Fruit fly (Drosophila melanogaster) whole organism, prepupa: ENCODE results near the gene CG3123.
A peak's percentile ranks its signal among the peaks of the same experiment; 100 is the strongest.

Source experiments
- CG3919 ChIP-seq: fragments of 200-800 bp; sonication (Bioruptor generic); optimal IDR thresholded peaks from 3 replicates; lab custom pipeline; 2016; ENCODE audit warnings: missing biosample characterization, missing genetic modification characterization
- CG6163 ChIP-seq: fragments of 200-800 bp; sonication (Bioruptor generic); IDR thresholded peaks from 3 replicates; pipeline ENCODE4 v1.3.6; 2022; ENCODE audit warnings: missing biosample characterization, missing genetic modification characterization
- CG6792 ChIP-seq: fragments of 200-800 bp; sonication (Bioruptor generic); optimal IDR thresholded peaks from 3 replicates; lab custom pipeline; 2016; ENCODE audit warnings: missing biosample characterization, missing genetic modification characterization
- CG6808 ChIP-seq: fragments of 200-800 bp; sonication (Bioruptor generic); optimal IDR thresholded peaks from 3 replicates; lab custom pipeline; 2017; ENCODE audit warnings: missing biosample characterization, missing genetic modification characterization, mild to moderate bottlenecking, moderate library complexity, missing genetic modification reagents
- Eip93F ChIP-seq: fragments of 200-800 bp; sonication (Bioruptor generic); optimal IDR thresholded peaks from 2 replicates; lab custom pipeline; 2016; ENCODE audit warnings: missing biosample characterization, mild to moderate bottlenecking, missing genetic modification characterization
- Gug ChIP-seq: fragments of 200-800 bp; sonication (Bioruptor generic); IDR thresholded peaks from 2 replicates; pipeline ENCODE4 v1.3.6; 2022; ENCODE audit warnings: missing biosample characterization, missing genetic modification characterization
- Smox ChIP-seq: fragments of 200-800 bp; sonication (Bioruptor generic); optimal IDR thresholded peaks from 3 replicates; lab custom pipeline; 2016; ENCODE audit warnings: missing biosample characterization, missing genetic modification characterization
- acj6 ChIP-seq: fragments of 200-800 bp; sonication (Bioruptor generic); optimal IDR thresholded peaks from 3 replicates; lab custom pipeline; 2016; ENCODE audit warnings: missing biosample characterization, missing genetic modification characterization
- ss ChIP-seq, 2 experiments: fragments of 200-800 bp; sonication (Bioruptor generic); optimal IDR thresholded peaks; 2 replicates in 1 of 2; 3 replicates in 1 of 2; lab custom pipeline; 2017 to 2018; ENCODE audit warnings: mild to moderate bottlenecking in 2 of 2, missing biosample characterization in 2 of 2, missing genetic modification characterization in 2 of 2, moderate library complexity in 1 of 2
- svp ChIP-seq: fragments of 200-800 bp; sonication (Bioruptor generic); peaks from one replicate; lab custom pipeline; 2016; ENCODE audit warnings: missing biosample characterization, missing genetic modification characterization

DNA sequence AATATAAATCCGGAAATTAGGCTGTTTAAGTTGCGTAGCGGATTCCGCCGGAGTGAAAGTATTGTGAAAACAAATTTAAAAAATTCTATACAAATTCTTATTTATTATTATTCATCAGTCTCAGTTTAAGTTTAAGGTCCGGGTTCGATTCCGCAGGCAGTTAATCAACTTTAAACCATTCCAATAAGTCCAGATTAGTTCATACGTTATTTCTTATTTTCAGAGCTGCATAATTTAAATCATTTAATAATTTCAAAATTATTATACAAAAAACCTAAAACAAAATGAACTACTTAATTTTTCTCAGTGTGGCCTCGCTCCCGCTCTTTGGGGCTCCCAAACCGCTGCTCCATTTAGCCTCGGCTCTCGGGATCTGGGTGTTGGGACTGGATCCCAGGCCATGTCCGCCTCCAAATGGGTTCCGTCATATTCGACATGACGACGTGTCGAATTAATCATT lies 5.1 kb upstream of the CG3123 start:
- TF ChIP-seq CG6808 (GFP tag; lab: Kevin White, UChicago) (peak; percentile 97), acj6 (GFP tag; lab: Kevin White, UChicago) (peak; percentile 95), CG3919 (peak; percentile 94), Eip93F (GFP tag; lab: Kevin White, UChicago) (peak; percentile 84), CG6792 (peak; percentile 93), ss (GFP tag; optimal IDR thresholded peaks at IDR 0.05; lab: Kevin White, UChicago) (peak; percentile 95 to 96), CG6163 (peak; percentile 81), svp (GFP tag; lab: Kevin White, UChicago) (peak; percentile 93), Smox (peak; percentile 90), Gug (GFP tag; lab: Robert Waterston, UW) (peak; percentile 82)
